Worm (Caenorhabditis elegans) whole organism, late embryonic: ENCODE measurements around the gene hlh-6.

Experiments
- C38D4.7 ChIP-seq: fragments of 200-800 bp; sonication (Bioruptor generic); optimal IDR thresholded peaks from 2 replicates; lab custom pipeline; 2018; ENCODE audit warnings: mild to moderate bottlenecking, missing genetic modification characterization, moderate library complexity, missing compliant biosample characterization
- F13H6.1 ChIP-seq: sonication (generic microtip); optimal IDR thresholded peaks from 2 replicates; lab custom pipeline; 2016; ENCODE audit warnings: missing genetic modification characterization, missing compliant biosample characterization
- K02D7.2 ChIP-seq: sonication (generic microtip); optimal IDR thresholded peaks from 2 replicates; lab custom pipeline; 2017; ENCODE audit warnings: mild to moderate bottlenecking, missing genetic modification characterization, missing compliant biosample characterization
- K09A11.1 ChIP-seq: sonication (generic microtip); optimal IDR thresholded peaks from 2 replicates; lab custom pipeline; 2017; ENCODE audit warnings: antibody characterized with exemption, mild to moderate bottlenecking, missing genetic modification characterization, missing compliant biosample characterization; ENCODE audit not compliant: insufficient read depth
- ahr-1 ChIP-seq: sonication (generic microtip); optimal IDR thresholded peaks from 2 replicates; lab custom pipeline; 2016; ENCODE audit warnings: missing genetic modification characterization, missing compliant biosample characterization
- ama-1 ChIP-seq: fragments of 150-350 bp; optimal IDR thresholded peaks from 2 replicates; lab custom pipeline; 2014
- ceh-18 ChIP-seq: sonication (generic microtip); optimal IDR thresholded peaks from 2 replicates; lab custom pipeline; 2016; ENCODE audit warnings: missing genetic modification characterization, missing compliant biosample characterization
- ceh-19 ChIP-seq: fragments of 200-800 bp; sonication (Bioruptor generic); optimal IDR thresholded peaks from 2 replicates; lab custom pipeline; 2018; ENCODE audit warnings: mild to moderate bottlenecking, missing genetic modification characterization, missing compliant biosample characterization
- ceh-2 ChIP-seq: sonication (generic microtip); optimal IDR thresholded peaks from 2 replicates; lab custom pipeline; 2016; ENCODE audit warnings: missing genotype, missing genetic modification characterization, missing compliant biosample characterization
- ceh-22 ChIP-seq: sonication (generic microtip); optimal IDR thresholded peaks from 2 replicates; lab custom pipeline; 2017; ENCODE audit warnings: missing biosample characterization, missing genetic modification characterization
- ceh-45 ChIP-seq: fragments of 200-800 bp; sonication (Bioruptor generic); IDR thresholded peaks from 2 replicates; pipeline ENCODE4 v1.3.6; 2022; ENCODE audit warnings: missing genetic modification reagents, missing genetic modification characterization, missing compliant biosample characterization
- ceh-48 ChIP-seq: sonication (generic microtip); optimal IDR thresholded peaks from 2 replicates; lab custom pipeline; 2016; ENCODE audit warnings: missing genetic modification characterization, inconsistent platforms, missing compliant biosample characterization
- ceh-6 ChIP-seq: fragments of 200-800 bp; sonication (Bioruptor generic); optimal IDR thresholded peaks from 2 replicates; lab custom pipeline; 2018; ENCODE audit warnings: mild to moderate bottlenecking, missing genetic modification characterization, missing compliant biosample characterization
- ceh-9 ChIP-seq: sonication (generic microtip); optimal IDR thresholded peaks from 2 replicates; lab custom pipeline; 2016; ENCODE audit warnings: mild to moderate bottlenecking, missing genetic modification characterization, inconsistent platforms, missing compliant biosample characterization
- dmd-4 ChIP-seq: sonication (generic microtip); optimal IDR thresholded peaks from 2 replicates; lab custom pipeline; 2016; ENCODE audit warnings: borderline replicate concordance, missing genetic modification characterization, missing compliant biosample characterization
- ets-4 ChIP-seq: sonication (generic microtip); optimal IDR thresholded peaks from 2 replicates; lab custom pipeline; 2016; ENCODE audit warnings: missing genetic modification characterization, missing compliant biosample characterization
- fkh-6 ChIP-seq: sonication (generic microtip); optimal IDR thresholded peaks from 2 replicates; lab custom pipeline; 2016; ENCODE audit warnings: missing genetic modification characterization, missing compliant biosample characterization
- hlh-13 ChIP-seq: fragments of 200-800 bp; sonication (Bioruptor generic); optimal IDR thresholded peaks from 2 replicates; lab custom pipeline; 2018; ENCODE audit warnings: mild to moderate bottlenecking, missing genetic modification characterization, missing compliant biosample characterization
- hlh-6 ChIP-seq: sonication (generic microtip); optimal IDR thresholded peaks from 2 replicates; lab custom pipeline; 2016; ENCODE audit warnings: missing genotype, missing genetic modification characterization, missing compliant biosample characterization
- hlh-8 ChIP-seq: sonication (generic microtip); optimal IDR thresholded peaks from 2 replicates; lab custom pipeline; 2016; ENCODE audit warnings: missing genotype, missing genetic modification characterization, missing compliant biosample characterization
- madf-2 ChIP-seq: sonication (generic microtip); optimal IDR thresholded peaks from 2 replicates; lab custom pipeline; 2017; ENCODE audit warnings: missing genetic modification characterization, missing compliant biosample characterization
- mec-3 ChIP-seq: sonication (generic microtip); optimal IDR thresholded peaks from 2 replicates; lab custom pipeline; 2016; ENCODE audit warnings: borderline replicate concordance, missing genetic modification characterization, missing compliant biosample characterization
- nfya-1 ChIP-seq: sonication (generic microtip); optimal IDR thresholded peaks from 2 replicates; lab custom pipeline; 2017; ENCODE audit warnings: missing genetic modification characterization, mild to moderate bottlenecking, missing compliant biosample characterization, antibody characterized with exemption, moderate library complexity
- odd-2 ChIP-seq: sonication (generic microtip); optimal IDR thresholded peaks from 2 replicates; lab custom pipeline; 2017; ENCODE audit warnings: antibody characterized with exemption, mild to moderate bottlenecking, missing genetic modification characterization, missing compliant biosample characterization
- pag-3 ChIP-seq: sonication (generic microtip); optimal IDR thresholded peaks from 2 replicates; lab custom pipeline; 2016; ENCODE audit warnings: missing compliant biosample characterization, missing genetic modification characterization, borderline replicate concordance
- pax-1 ChIP-seq: fragments of 150-350 bp; optimal IDR thresholded peaks from 2 replicates; lab custom pipeline; 2014; ENCODE audit warnings: missing biosample characterization, missing genetic modification characterization
- pha-4 ChIP-seq: fragments of 150-350 bp; optimal IDR thresholded peaks from 2 replicates; lab custom pipeline; 2018; ENCODE audit warnings: missing biosample characterization, missing genetic modification reagents, missing genetic modification characterization
- pqm-1 ChIP-seq: sonication (generic microtip); optimal IDR thresholded peaks from 2 replicates; lab custom pipeline; 2016; ENCODE audit warnings: missing genetic modification characterization, missing compliant biosample characterization
- sdc-2 ChIP-seq: sonication (generic microtip); optimal IDR thresholded peaks from 2 replicates; lab custom pipeline; 2016; ENCODE audit warnings: missing genotype, missing genetic modification characterization, missing compliant biosample characterization
- syd-9 ChIP-seq: sonication (generic microtip); optimal IDR thresholded peaks from 2 replicates; lab custom pipeline; 2016; ENCODE audit warnings: mild to moderate bottlenecking, missing genetic modification characterization, moderate library complexity, missing compliant biosample characterization
- tbx-7 ChIP-seq: sonication (generic microtip); optimal IDR thresholded peaks from 2 replicates; lab custom pipeline; 2016; ENCODE audit warnings: missing genotype, missing genetic modification characterization, missing compliant biosample characterization
- unc-55 ChIP-seq: sonication (generic microtip); optimal IDR thresholded peaks from 2 replicates; lab custom pipeline; 2017; ENCODE audit warnings: missing biosample characterization, missing genetic modification reagents, missing genetic modification characterization
- zip-5 ChIP-seq: sonication (generic microtip); optimal IDR thresholded peaks from 2 replicates; lab custom pipeline; 2016; ENCODE audit warnings: missing genetic modification characterization, missing compliant biosample characterization
- ztf-16 ChIP-seq: sonication (generic microtip); optimal IDR thresholded peaks from 2 replicates; lab custom pipeline; 2017; ENCODE audit warnings: missing genetic modification characterization, missing compliant biosample characterization

Gene hlh-6

DNA sequence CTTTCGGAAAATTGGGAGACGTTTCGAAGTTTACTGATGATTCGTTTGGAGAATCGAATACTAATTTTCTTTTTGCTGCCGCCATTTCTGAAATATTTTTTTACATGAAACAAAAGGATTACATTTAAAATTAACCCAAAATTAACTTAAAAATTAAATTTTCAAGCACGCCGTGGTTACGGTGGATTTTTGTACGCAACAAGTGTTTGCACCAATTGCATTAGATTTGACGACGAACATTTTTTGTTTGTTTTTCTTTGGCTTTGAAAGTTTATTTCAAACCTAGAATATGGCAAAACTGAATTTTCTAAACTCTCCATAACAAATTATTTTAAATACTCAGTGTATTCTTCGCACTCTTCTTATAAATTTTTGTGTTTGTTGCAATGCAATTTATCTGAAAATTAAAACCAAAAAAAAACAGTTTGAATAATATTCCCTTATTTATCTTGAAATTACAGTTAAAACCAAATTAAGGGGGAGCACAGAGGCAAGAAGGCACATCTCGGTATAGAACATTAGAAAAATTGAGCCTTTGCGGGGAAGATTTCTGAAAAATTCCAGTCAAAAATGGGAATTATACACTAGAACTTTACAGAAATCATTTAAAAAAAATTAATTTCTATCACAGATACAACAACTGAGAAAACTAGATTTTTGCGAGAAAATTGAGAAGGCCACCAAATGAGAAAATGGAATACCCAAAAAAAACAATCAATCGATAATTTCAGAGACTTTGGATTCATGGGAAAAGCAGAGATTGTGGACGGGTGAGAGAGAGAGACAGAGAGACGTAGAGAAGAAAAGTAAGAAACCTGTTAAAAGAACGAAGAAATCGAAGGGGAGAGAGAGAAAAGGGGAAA, 2.6 kb upstream of the hlh-6 start, which contains the start of gene hal-3:
Gene hal-3, minus strand, starts transcription at position 87 of the 863 bp plus-strand sequence.
- TF ChIP-seq hlh-6 (tag; lab: Kevin White, UChicago) (no peak), ceh-22 (tag; lab: Kevin White, UChicago) (no peak), odd-2 (tag; lab: Kevin White, UChicago) (no peak), ceh-6 (GFP tag; lab: Kevin White, UChicago) (no peak), F13H6.1 (no peak)
- TF ChIP-seq, all 69 proteins: peak for 0

DNA sequence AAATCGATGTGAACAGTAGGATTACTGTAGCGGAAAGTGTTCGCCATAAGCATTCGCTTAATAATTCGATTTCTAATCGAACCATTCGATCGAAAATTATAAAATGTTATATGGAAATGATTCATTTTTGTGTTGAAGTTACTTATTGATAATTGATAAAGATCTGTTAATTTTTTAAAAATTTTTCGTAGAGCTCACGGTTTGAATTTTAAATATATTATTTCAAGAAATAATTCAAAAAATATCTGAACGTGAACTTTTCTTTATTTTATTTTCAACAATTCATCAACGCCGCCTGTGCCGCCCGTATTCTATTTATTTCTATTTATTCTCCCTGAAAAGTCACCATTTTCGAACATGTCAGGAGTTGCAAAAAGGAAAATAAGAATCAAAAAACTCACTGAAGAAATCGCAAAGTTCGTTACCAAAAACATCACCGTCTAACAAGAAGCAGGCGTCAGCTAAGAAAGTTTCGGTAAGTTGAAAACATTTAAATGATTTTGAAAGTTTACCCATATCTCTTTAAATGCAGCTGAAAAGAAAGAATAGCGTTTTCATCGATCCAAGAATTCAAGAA, 3.2 kb downstream of the hlh-6 start, which contains the start of the genes T15H9.5 and T15H9.4:
Gene T15H9.5, minus strand, starts transcription at position 101 of the 577 bp plus-strand sequence.
Gene T15H9.4, plus strand, starts transcription at position 527 of the 577 bp plus-strand sequence.
- TF ChIP-seq pqm-1 (tag; lab: Kevin White, UChicago) (no peak), ceh-22 (tag; lab: Kevin White, UChicago) (no peak), ceh-6 (GFP tag; lab: Kevin White, UChicago) (no peak), mec-3 (tag; lab: Kevin White, UChicago) (no peak), hlh-6 (tag; lab: Kevin White, UChicago) (no peak), C38D4.7 (GFP tag; lab: Kevin White, UChicago) (no peak), fkh-6 (tag; lab: Kevin White, UChicago) (no peak), hlh-13 (no peak), hlh-8 (tag; lab: Kevin White, UChicago) (no peak), ahr-1 (tag; lab: Kevin White, UChicago) (no peak), ama-1 (lab: Kevin White, UChicago) (no peak), zip-5 (tag; lab: Kevin White, UChicago) (no peak), ztf-16 (tag; lab: Kevin White, UChicago) (no peak), ets-4 (tag; lab: Kevin White, UChicago) (no peak), ceh-9 (tag; lab: Kevin White, UChicago) (no peak), K09A11.1 (no peak), K02D7.2 (tag; lab: Kevin White, UChicago) (no peak)

DNA sequence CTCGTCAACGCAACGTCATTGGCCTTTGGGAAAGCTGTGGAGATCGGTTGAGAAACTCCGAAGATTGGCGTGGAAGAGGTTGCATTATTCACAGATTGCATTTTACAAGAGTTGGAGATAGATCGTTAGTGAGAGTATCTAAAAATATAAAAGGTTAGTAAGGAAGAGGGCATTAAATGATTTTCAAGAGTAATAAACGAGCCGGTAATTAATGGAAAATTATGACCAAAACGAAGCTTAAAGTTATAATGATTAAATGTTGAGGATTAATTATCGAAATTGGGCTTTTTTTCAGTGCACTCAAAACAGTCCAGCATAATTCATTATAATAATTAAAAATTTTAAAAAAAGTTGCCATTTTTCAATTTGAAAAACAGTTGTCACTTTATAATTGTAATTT, 5.3 kb downstream of the hlh-6 start, which contains the start of gene pap-2:
Gene pap-2, minus strand, starts transcription at position 101 of the 400 bp plus-strand sequence.
- TF ChIP-seq ets-4 (tag; lab: Kevin White, UChicago) (no peak), pha-4 (no peak), nfya-1 (tag; lab: Kevin White, UChicago) (no peak), pag-3 (tag; lab: Kevin White, UChicago) (no peak), odd-2 (tag; lab: Kevin White, UChicago) (no peak), pax-1 (tag; lab: Kevin White, UChicago) (no peak), ceh-18 (tag; lab: Kevin White, UChicago) (no peak), K09A11.1 (no peak)
- TF ChIP-seq, all 69 proteins: peak for 0

DNA sequence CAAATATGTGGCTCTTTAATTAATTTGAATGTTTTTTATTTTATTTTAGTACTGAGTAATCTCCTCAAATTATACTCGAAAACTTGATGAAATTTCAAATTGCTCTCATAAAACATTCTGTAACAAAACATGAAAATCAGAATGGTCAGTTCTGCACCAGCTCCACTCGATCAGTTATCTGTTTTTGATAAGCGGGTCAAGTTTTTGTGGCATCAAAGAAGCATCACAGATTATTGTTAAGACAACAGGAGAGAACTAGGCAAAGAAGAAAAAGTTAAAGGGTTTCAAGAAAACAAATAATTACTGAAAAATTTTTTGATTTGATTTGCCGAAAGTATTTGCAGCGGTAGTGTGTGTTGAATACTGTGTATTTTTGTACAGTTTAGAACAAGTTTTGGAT, 7.5 kb downstream of the hlh-6 start:
- TF ChIP-seq ceh-48 (tag; lab: Kevin White, UChicago) (no peak), ceh-22 (tag; lab: Kevin White, UChicago) (no peak), ceh-19 (GFP tag; lab: Kevin White, UChicago) (no peak), syd-9 (tag; lab: Kevin White, UChicago) (no peak), ceh-45 (GFP tag; lab: Robert Waterston, UW) (no peak), hlh-13 (no peak), ceh-2 (tag; lab: Kevin White, UChicago) (no peak), pag-3 (tag; lab: Kevin White, UChicago) (no peak), ets-4 (tag; lab: Kevin White, UChicago) (no peak), unc-55 (GFP tag; lab: Kevin White, UChicago) (no peak), tbx-7 (no peak), madf-2 (no peak), dmd-4 (tag; lab: Kevin White, UChicago) (no peak), sdc-2 (no peak), ama-1 (lab: Kevin White, UChicago) (no peak)
